Worm (Caenorhabditis elegans): ENCODE measurements around the gene B0563.6.

Gene B0563.6

ce11 chrX:9166921-9167320 is 29.4 kb downstream of the B0563.6 start, which contains the start of gene B0563.10:
B0563.10 (minus strand) TSS chrX:9167245.
- TF ChIP-seq eor-1 (tag; optimal IDR thresholded peaks at IDR 0.05): no peak
- no peak for TF ChIP-seq ceh-28 (tag; optimal IDR thresholded peaks at IDR 0.05)
- no peak for TF ChIP-seq sea-2 (GFP tag; optimal IDR thresholded peaks at IDR 0.05)
- TF ChIP-seq ZK546.5 (tag; optimal IDR thresholded peaks at IDR 0.05): no peak
- no peak for TF ChIP-seq fos-1 (tag; optimal IDR thresholded peaks at IDR 0.05)
- TF ChIP-seq lin-15B (tag; optimal IDR thresholded peaks at IDR 0.05): no peak
- no peak for TF ChIP-seq egl-27 (tag; optimal IDR thresholded peaks at IDR 0.05)
- no peak for TF ChIP-seq nhr-67 (tag; optimal IDR thresholded peaks at IDR 0.05)
- TF ChIP-seq fkh-2 (tag; optimal IDR thresholded peaks at IDR 0.05): no peak
- TF ChIP-seq elt-1 (tag; optimal IDR thresholded peaks at IDR 0.05): no peak
- TF ChIP-seq lin-39 (tag; optimal IDR thresholded peaks at IDR 0.05): no peak
- TF ChIP-seq ztf-4 (tag; optimal IDR thresholded peaks at IDR 0.05): no peak
- no peak for TF ChIP-seq snpc-4 (tag; optimal IDR thresholded peaks at IDR 0.05)
- TF ChIP-seq nhr-11 (tag; optimal IDR thresholded peaks at IDR 0.05): no peak
- TF ChIP-seq unc-39 (tag; optimal IDR thresholded peaks at IDR 0.05): no peak
- TF ChIP-seq nfya-1 (tag; optimal IDR thresholded peaks at IDR 0.05; ENCODE audit: insufficient read depth): no peak

DNA sequence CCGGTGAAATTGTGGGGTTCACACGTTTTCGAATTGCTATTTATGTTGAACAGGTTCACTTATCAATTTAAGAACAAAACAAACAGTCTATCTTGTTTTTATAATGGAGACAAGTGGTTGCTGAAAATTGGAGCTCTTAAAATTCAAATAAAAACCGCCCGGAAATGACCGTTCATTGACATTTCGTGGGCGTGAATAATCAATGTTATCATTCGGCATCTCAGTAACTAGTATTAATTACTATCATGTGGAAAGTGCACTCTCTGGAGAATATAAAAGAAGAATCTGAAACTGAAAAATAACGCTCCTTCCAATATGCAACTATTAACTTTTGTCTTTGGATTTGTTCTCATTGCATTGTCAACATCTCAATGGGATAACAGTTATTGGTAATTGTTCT is 30.7 kb downstream of the B0563.6 start, which contains the start of gene B0563.9:
Gene B0563.9 (plus strand): TSS at position 301 of the 400 bp plus-strand sequence.
- no peak for TF ChIP-seq nhr-77 (tag; optimal IDR thresholded peaks at IDR 0.05)
- no peak for TF ChIP-seq nhr-11 (tag; optimal IDR thresholded peaks at IDR 0.05)
- TF ChIP-seq R02D3.7 (tag; optimal IDR thresholded peaks at IDR 0.05): no peak
- no peak for TF ChIP-seq eor-1 (tag; optimal IDR thresholded peaks at IDR 0.05)
- no peak for TF ChIP-seq nhr-12 (tag; optimal IDR thresholded peaks at IDR 0.05)
- TF ChIP-seq nhr-23 (tag; optimal IDR thresholded peaks at IDR 0.05): no peak
- no peak for TF ChIP-seq tbx-2 (tag; optimal IDR thresholded peaks at IDR 0.05)
- no peak for TF ChIP-seq lsy-12 (tag; optimal IDR thresholded peaks at IDR 0.05)
- no peak for TF ChIP-seq ceh-28 (tag; optimal IDR thresholded peaks at IDR 0.05)

DNA sequence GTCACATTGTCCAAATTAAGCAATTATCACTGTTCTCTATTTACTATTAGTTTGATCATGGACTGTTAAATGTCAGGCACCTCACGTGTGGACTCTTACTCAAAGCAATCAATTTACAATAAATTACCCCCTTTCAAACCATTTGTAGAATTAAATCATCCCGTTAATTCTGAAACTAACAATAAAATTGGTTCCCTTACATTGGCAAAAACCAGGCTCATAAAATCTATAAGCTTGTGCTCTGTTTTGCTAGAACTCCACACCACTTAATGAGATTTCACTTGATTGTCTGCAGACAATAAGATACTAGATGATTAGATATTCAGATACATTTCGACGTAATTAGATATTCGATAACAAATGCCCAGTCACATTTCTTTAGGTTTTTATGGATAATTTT is 32.6 kb downstream of the B0563.6 start:
- TF ChIP-seq egl-27 (tag; optimal IDR thresholded peaks at IDR 0.05) (no peak), egl-5 (tag; optimal IDR thresholded peaks at IDR 0.05) (no peak), eor-1 (tag; optimal IDR thresholded peaks at IDR 0.05) (no peak), nfya-1 (tag; optimal IDR thresholded peaks at IDR 0.05; ENCODE audit: insufficient read depth) (no peak), nhr-67 (tag; optimal IDR thresholded peaks at IDR 0.05) (no peak), tbx-2 (tag; optimal IDR thresholded peaks at IDR 0.05) (no peak), nhr-23 (tag; optimal IDR thresholded peaks at IDR 0.05) (no peak), fkh-2 (tag; optimal IDR thresholded peaks at IDR 0.05) (no peak), unc-39 (tag; optimal IDR thresholded peaks at IDR 0.05) (no peak), nhr-28 (tag; optimal IDR thresholded peaks at IDR 0.05) (no peak), sea-2 (GFP tag; optimal IDR thresholded peaks at IDR 0.05) (no peak), pqm-1 (tag; optimal IDR thresholded peaks at IDR 0.05) (no peak), ztf-4 (tag; optimal IDR thresholded peaks at IDR 0.05) (no peak), R02D3.7 (tag; optimal IDR thresholded peaks at IDR 0.05) (no peak)

- no peak for TF ChIP-seq mml-1 (tag; optimal IDR thresholded peaks at IDR 0.05)
- no peak for TF ChIP-seq pha-4 (tag; optimal IDR thresholded peaks at IDR 0.05)
- TF ChIP-seq jun-1 (tag; optimal IDR thresholded peaks at IDR 0.05): no peak
- no peak for TF ChIP-seq lsy-12 (tag; optimal IDR thresholded peaks at IDR 0.05)
- no peak for TF ChIP-seq zag-1 (tag; optimal IDR thresholded peaks at IDR 0.05)
- TF ChIP-seq ceh-16 (tag; optimal IDR thresholded peaks at IDR 0.05): no peak
- TF ChIP-seq ceh-28 (tag; optimal IDR thresholded peaks at IDR 0.05): no peak
- TF ChIP-seq aly-2 (tag; optimal IDR thresholded peaks at IDR 0.05): no peak
- no peak for TF ChIP-seq ZK546.5 (tag; optimal IDR thresholded peaks at IDR 0.05)
- no peak for TF ChIP-seq elt-1 (tag; optimal IDR thresholded peaks at IDR 0.05)
- no peak for TF ChIP-seq nhr-11 (tag; optimal IDR thresholded peaks at IDR 0.05)
- TF ChIP-seq nhr-12 (tag; optimal IDR thresholded peaks at IDR 0.05): no peak
- no peak for TF ChIP-seq ztf-4 (tag; optimal IDR thresholded peaks at IDR 0.05)
- TF ChIP-seq fkh-2 (tag; optimal IDR thresholded peaks at IDR 0.05): no peak
- TF ChIP-seq nfya-1 (tag; optimal IDR thresholded peaks at IDR 0.05; ENCODE audit: insufficient read depth): no peak
Measured at ce11 chrX:9171241-9171640, 33.7 kb downstream of the B0563.6 start, which contains the start of gene B0563.1. B0563.1 (plus strand) TSS chrX:9171541.

ce11 chrX:9172278-9172677 is 34.8 kb downstream of the B0563.6 start, which contains the start of gene B0563.18:
B0563.18 (plus strand) TSS chrX:9172578.
- TF ChIP-seq nhr-76 (tag; optimal IDR thresholded peaks at IDR 0.05): no peak
- TF ChIP-seq hmg-11 (tag; optimal IDR thresholded peaks at IDR 0.05): no peak
- no peak for TF ChIP-seq fos-1 (tag; optimal IDR thresholded peaks at IDR 0.05)
- no peak for TF ChIP-seq eor-1 (tag; optimal IDR thresholded peaks at IDR 0.05)
- no peak for TF ChIP-seq snpc-4 (tag; optimal IDR thresholded peaks at IDR 0.05)
- no peak for TF ChIP-seq ceh-28 (tag; optimal IDR thresholded peaks at IDR 0.05)
- TF ChIP-seq ceh-16 (tag; optimal IDR thresholded peaks at IDR 0.05): no peak
- TF ChIP-seq tbx-2 (tag; optimal IDR thresholded peaks at IDR 0.05): no peak
- TF ChIP-seq daf-12 (tag; optimal IDR thresholded peaks at IDR 0.05): no peak
- no peak for TF ChIP-seq nfya-1 (tag; optimal IDR thresholded peaks at IDR 0.05; ENCODE audit: insufficient read depth)
- TF ChIP-seq mml-1 (tag; optimal IDR thresholded peaks at IDR 0.05): no peak
- no peak for TF ChIP-seq nhr-23 (tag; optimal IDR thresholded peaks at IDR 0.05)
- no peak for TF ChIP-seq nhr-77 (tag; optimal IDR thresholded peaks at IDR 0.05)
- TF ChIP-seq unc-39 (tag; optimal IDR thresholded peaks at IDR 0.05): no peak
- TF ChIP-seq R02D3.7 (tag; optimal IDR thresholded peaks at IDR 0.05): no peak

All from whole organism, L3 larva.